Worm (Caenorhabditis elegans) whole organism, L3 larva: ENCODE data around the gene C23H4.8.

Source experiments
- ZK546.5 ChIP-seq: sonication (generic microtip); optimal IDR thresholded peaks from 2 replicates; lab custom pipeline; 2017; ENCODE audit warnings: missing biosample characterization, missing genetic modification characterization
- fkh-10 ChIP-seq: sonication (generic microtip); optimal IDR thresholded peaks from 2 replicates; lab custom pipeline; 2017; ENCODE audit warnings: missing biosample characterization, missing genetic modification reagents, missing genetic modification characterization
- jun-1 ChIP-seq: fragments of 150-350 bp; optimal IDR thresholded peaks from 2 replicates; lab custom pipeline; 2014; ENCODE audit warnings: missing biosample characterization, missing genetic modification reagents, missing genetic modification characterization

DNA sequence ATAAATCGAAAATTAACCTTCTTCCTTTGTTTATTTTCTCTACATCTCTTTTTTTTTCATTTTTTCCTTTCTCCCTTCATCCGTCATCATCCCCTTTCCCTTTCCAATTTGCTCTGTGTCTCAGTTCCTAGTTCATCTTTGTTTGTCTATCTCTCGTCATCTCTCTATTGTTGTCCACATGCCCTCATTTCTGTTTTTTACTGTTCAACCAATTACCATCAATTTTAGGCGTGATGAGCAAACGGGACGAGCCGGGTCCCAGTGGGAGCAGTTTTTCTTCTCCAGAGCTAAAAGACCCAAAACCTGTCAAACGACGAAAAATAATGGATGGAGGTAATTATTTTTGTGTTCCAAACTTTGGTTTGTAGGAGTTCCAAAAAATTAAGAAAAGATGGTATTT, 18.3 kb downstream of the C23H4.8 start, which contains the start of gene C23H4.6:
- TF ChIP-seq ZK546.5 (no peak), jun-1 (tag; lab: Kevin White, UChicago) (no peak), fkh-10 (GFP tag; lab: Kevin White, UChicago) (no peak)
